Fruit fly (Drosophila melanogaster) whole organism, embryonic: ENCODE results near the gene asun.
A peak's percentile ranks its signal among the peaks of the same experiment; 100 is the strongest.

Experiments
- Atf6 ChIP-seq: fragments of 200-800 bp; sonication (Bioruptor generic); IDR thresholded peaks from 2 replicates; pipeline ENCODE4 v1.3.6; 2022; ENCODE audit warnings: missing biosample characterization, missing genetic modification characterization
- B-H1 ChIP-seq: fragments of 200-800 bp; sonication (Bioruptor generic); IDR thresholded peaks from 3 replicates; pipeline ENCODE4 v1.3.6; 2022; ENCODE audit warnings: missing biosample characterization, missing genetic modification characterization
- CG10543 ChIP-seq: fragments of 200-800 bp; sonication (Bioruptor generic); optimal IDR thresholded peaks from 3 replicates; lab custom pipeline; 2017; ENCODE audit warnings: missing biosample characterization, mild to moderate bottlenecking, missing genetic modification characterization, moderate library complexity
- CG11398 ChIP-seq: fragments of 200-800 bp; sonication (Bioruptor generic); optimal IDR thresholded peaks from 2 replicates; lab custom pipeline; 2016; ENCODE audit warnings: missing biosample characterization, missing genetic modification characterization
- CG11696 ChIP-seq: fragments of 200-800 bp; sonication (Bioruptor generic); IDR thresholded peaks from 2 replicates; pipeline ENCODE4 v1.3.6; 2022; ENCODE audit warnings: missing biosample characterization, missing genetic modification characterization
- CG11723 ChIP-seq: fragments of 200-800 bp; sonication (Bioruptor generic); optimal IDR thresholded peaks from 2 replicates; lab custom pipeline; 2017; ENCODE audit warnings: missing biosample characterization, mild to moderate bottlenecking, missing genetic modification characterization
- CG12391 ChIP-seq: fragments of 200-800 bp; sonication (Bioruptor generic); optimal IDR thresholded peaks from 3 replicates; lab custom pipeline; 2018; ENCODE audit warnings: missing biosample characterization, mild to moderate bottlenecking, missing genetic modification characterization, moderate library complexity
- CG14667 ChIP-seq: fragments of 200-800 bp; sonication (Bioruptor generic); IDR thresholded peaks from 2 replicates; pipeline ENCODE4 v1.3.6; 2022; ENCODE audit warnings: missing biosample characterization, missing genetic modification characterization
- CG14710 ChIP-seq: fragments of 200-800 bp; sonication (Bioruptor generic); optimal IDR thresholded peaks from 3 replicates; lab custom pipeline; 2019; ENCODE audit warnings: missing biosample characterization, mild to moderate bottlenecking, missing genetic modification characterization, moderate library complexity
- CG14860 ChIP-seq: fragments of 200-800 bp; sonication (Bioruptor generic); IDR thresholded peaks from 3 replicates; pipeline ENCODE4 v1.3.6; 2022; ENCODE audit warnings: missing biosample characterization, missing genetic modification characterization; ENCODE audit not compliant: partially characterized antibody
- CG18619 ChIP-seq: fragments of 200-800 bp; sonication (Bioruptor generic); optimal IDR thresholded peaks from 3 replicates; lab custom pipeline; 2017; ENCODE audit warnings: missing biosample characterization, mild to moderate bottlenecking, missing genetic modification characterization
- CG32772 ChIP-seq: fragments of 200-800 bp; sonication (Bioruptor generic); IDR thresholded peaks from 2 replicates; pipeline ENCODE4 v1.3.6; 2022; ENCODE audit warnings: missing biosample characterization, missing genetic modification characterization
- CG3281 ChIP-seq: fragments of 200-800 bp; sonication (Bioruptor generic); optimal IDR thresholded peaks from 3 replicates; lab custom pipeline; 2017; ENCODE audit warnings: missing biosample characterization, mild to moderate bottlenecking, missing genetic modification characterization
- CG4707 ChIP-seq: fragments of 200-800 bp; sonication (Bioruptor generic); optimal IDR thresholded peaks from 2 replicates; lab custom pipeline; 2018; ENCODE audit warnings: missing biosample characterization, mild to moderate bottlenecking, missing genetic modification characterization, moderate library complexity
- CG6254 ChIP-seq: fragments of 200-800 bp; sonication (Bioruptor generic); optimal IDR thresholded peaks from 3 replicates; lab custom pipeline; 2017; ENCODE audit warnings: mild to moderate bottlenecking, missing biosample characterization, missing genetic modification reagents, missing genetic modification characterization
- CG6683 ChIP-seq: fragments of 200-800 bp; sonication (Bioruptor generic); optimal IDR thresholded peaks from 2 replicates; lab custom pipeline; 2017; ENCODE audit warnings: missing biosample characterization, mild to moderate bottlenecking, missing genetic modification characterization, missing genetic modification reagents
- CG7271 ChIP-seq: fragments of 200-800 bp; sonication (Bioruptor generic); optimal IDR thresholded peaks from 2 replicates; lab custom pipeline; 2018; ENCODE audit warnings: missing biosample characterization, mild to moderate bottlenecking, missing genetic modification characterization, moderate library complexity
- CG7786 ChIP-seq: fragments of 200-800 bp; sonication (Bioruptor generic); optimal IDR thresholded peaks from 2 replicates; lab custom pipeline; 2016; ENCODE audit warnings: missing biosample characterization, missing genetic modification characterization
- Dad ChIP-seq: fragments of 200-800 bp; sonication (Bioruptor generic); optimal IDR thresholded peaks from 3 replicates; lab custom pipeline; 2016; ENCODE audit warnings: missing biosample characterization, missing genetic modification characterization
- Dbx ChIP-seq: fragments of 200-800 bp; sonication (Bioruptor generic); IDR thresholded peaks from 3 replicates; pipeline ENCODE4 v1.3.6; 2022; ENCODE audit warnings: missing biosample characterization, missing genetic modification characterization
- Dfd ChIP-seq, 2 experiments: fragments of >200 bp; optimal IDR thresholded peaks; 2 replicates each; lab custom pipeline; 2017; ENCODE audit warnings: missing biosample characterization in 2 of 2, missing genetic modification characterization in 2 of 2
- Fer1 ChIP-seq: fragments of 200-800 bp; sonication (Bioruptor generic); optimal IDR thresholded peaks from 2 replicates; lab custom pipeline; 2017; ENCODE audit warnings: missing biosample characterization, mild to moderate bottlenecking, missing genetic modification characterization
- HmgZ ChIP-seq: fragments of 200-800 bp; sonication (Bioruptor generic); optimal IDR thresholded peaks from 2 replicates; lab custom pipeline; 2018; ENCODE audit warnings: missing biosample characterization, mild to moderate bottlenecking, missing genetic modification characterization
- Hr39 ChIP-seq: fragments of >200 bp; optimal IDR thresholded peaks from 2 replicates; lab custom pipeline; 2017
- Jarid2 ChIP-seq: fragments of 200-800 bp; sonication (Bioruptor generic); optimal IDR thresholded peaks from 3 replicates; lab custom pipeline; 2017; ENCODE audit warnings: mild to moderate bottlenecking, missing biosample characterization, missing genetic modification reagents, missing genetic modification characterization
- PHDP ChIP-seq: fragments of 200-800 bp; sonication (Bioruptor generic); optimal IDR thresholded peaks from 3 replicates; lab custom pipeline; 2018; ENCODE audit warnings: missing biosample characterization, mild to moderate bottlenecking, missing genetic modification characterization, moderate library complexity
- Pdp1 ChIP-seq, 2 experiments: fragments of 200-800 bp; sonication (Bioruptor generic); optimal IDR thresholded peaks; 3 replicates each; lab custom pipeline; 2016; ENCODE audit warnings: missing biosample characterization in 2 of 2, missing genetic modification characterization in 2 of 2, mild to moderate bottlenecking in 1 of 2, moderate library complexity in 1 of 2
- Ptx1 ChIP-seq: fragments of 200-800 bp; sonication (Bioruptor generic); IDR thresholded peaks from 2 replicates; pipeline ENCODE4 v1.3.6; 2022; ENCODE audit warnings: missing biosample characterization, missing genetic modification characterization
- Sin3A ChIP-seq: fragments of >200 bp; optimal IDR thresholded peaks from 2 replicates; lab custom pipeline; 2018
- aop ChIP-seq: fragments of 200-800 bp; sonication (Bioruptor generic); IDR thresholded peaks from 2 replicates; pipeline ENCODE4 v1.3.6; 2022; ENCODE audit warnings: missing biosample characterization, missing genetic modification characterization
- ash1 ChIP-seq: fragments of 200-800 bp; sonication (Bioruptor generic); optimal IDR thresholded peaks from 2 replicates; lab custom pipeline; 2018; ENCODE audit warnings: missing biosample characterization, mild to moderate bottlenecking, missing genetic modification characterization
- ato ChIP-seq: fragments of 200-800 bp; sonication (Bioruptor generic); IDR thresholded peaks from 2 replicates; pipeline ENCODE4 v1.3.6; 2022; ENCODE audit warnings: missing biosample characterization, missing genetic modification characterization; ENCODE audit not compliant: partially characterized antibody
- bigmax ChIP-seq: fragments of 200-800 bp; sonication (Bioruptor generic); optimal IDR thresholded peaks from 2 replicates; lab custom pipeline; 2018; ENCODE audit warnings: missing biosample characterization, mild to moderate bottlenecking, missing genetic modification characterization
- bowl ChIP-seq: fragments of 200-800 bp; sonication (Bioruptor generic); IDR thresholded peaks from 2 replicates; pipeline ENCODE4 v1.3.6; 2022; ENCODE audit warnings: missing biosample characterization, missing genetic modification characterization
- gt ChIP-seq: fragments of 200-800 bp; sonication (Bioruptor generic); IDR thresholded peaks from 2 replicates; pipeline ENCODE4 v1.3.6; 2022; ENCODE audit warnings: missing biosample characterization, missing genetic modification characterization
- hb ChIP-seq: fragments of 200-800 bp; sonication (Bioruptor generic); IDR thresholded peaks from 3 replicates; pipeline ENCODE4 v1.3.6; 2022; ENCODE audit warnings: missing biosample characterization, missing genetic modification characterization; ENCODE audit not compliant: partially characterized antibody
- jumu ChIP-seq: fragments of 200-800 bp; sonication (Bioruptor generic); optimal IDR thresholded peaks from 3 replicates; lab custom pipeline; 2016; ENCODE audit warnings: missing biosample characterization, missing genetic modification characterization
- lab ChIP-seq: fragments of 200-800 bp; sonication (Bioruptor generic); optimal IDR thresholded peaks from 3 replicates; lab custom pipeline; 2017; ENCODE audit warnings: missing biosample characterization, missing genetic modification characterization, mild to moderate bottlenecking, moderate library complexity, missing genetic modification reagents
- lbe ChIP-seq: fragments of 200-800 bp; sonication (Bioruptor generic); optimal IDR thresholded peaks from 2 replicates; lab custom pipeline; 2016; ENCODE audit warnings: missing biosample characterization, mild to moderate bottlenecking, missing genetic modification characterization
- pros ChIP-seq: fragments of 200-800 bp; sonication (Bioruptor generic); optimal IDR thresholded peaks from 3 replicates; lab custom pipeline; 2019; ENCODE audit warnings: missing biosample characterization, mild to moderate bottlenecking, missing genetic modification characterization, moderate library complexity
- run ChIP-seq: fragments of 200-800 bp; sonication (Bioruptor generic); optimal IDR thresholded peaks from 3 replicates; lab custom pipeline; 2018; ENCODE audit warnings: missing biosample characterization, mild to moderate bottlenecking, missing genetic modification characterization
- scrt ChIP-seq: fragments of 200-800 bp; sonication (Bioruptor generic); optimal IDR thresholded peaks from 2 replicates; lab custom pipeline; 2018; ENCODE audit warnings: missing biosample characterization, mild to moderate bottlenecking, missing genetic modification characterization, moderate library complexity
- sd ChIP-seq: fragments of 200-800 bp; sonication (Bioruptor generic); optimal IDR thresholded peaks from 3 replicates; lab custom pipeline; 2018; ENCODE audit warnings: missing biosample characterization, mild to moderate bottlenecking, missing genetic modification characterization, moderate library complexity
- sens ChIP-seq: fragments of 200-800 bp; sonication (Bioruptor generic); peaks from one replicate; lab custom pipeline; 2016; ENCODE audit warnings: missing biosample characterization, missing genetic modification characterization
- ssp ChIP-seq: fragments of 200-800 bp; sonication (Bioruptor generic); IDR thresholded peaks from 2 replicates; pipeline ENCODE4 v1.3.6; 2022; ENCODE audit warnings: missing biosample characterization, missing genetic modification characterization
- stc ChIP-seq: fragments of 200-800 bp; sonication (Bioruptor generic); IDR thresholded peaks from 2 replicates; pipeline ENCODE4 v1.3.6; 2022; ENCODE audit warnings: missing biosample characterization, missing genetic modification characterization
- tll ChIP-seq, 2 experiments: fragments of 200-800 bp in 1 of 2; fragments of >200 bp in 1 of 2; sonication (Bioruptor generic) in 1 of 2; optimal IDR thresholded peaks; 2 replicates each; lab custom pipeline; 2017 to 2019; ENCODE audit warnings: missing biosample characterization in 2 of 2, missing genetic modification characterization in 2 of 2, mild to moderate bottlenecking in 1 of 2, moderate library complexity in 1 of 2
- unpg ChIP-seq: fragments of 200-800 bp; sonication (Bioruptor generic); optimal IDR thresholded peaks from 3 replicates; lab custom pipeline; 2018; ENCODE audit warnings: missing biosample characterization, mild to moderate bottlenecking, missing genetic modification characterization, moderate library complexity
- vvl ChIP-seq: fragments of 200-800 bp; sonication (Bioruptor generic); IDR thresholded peaks from 2 replicates; pipeline ENCODE4 v1.3.6; 2022; ENCODE audit warnings: missing biosample characterization, missing genetic modification characterization
- z ChIP-seq: fragments of 200-800 bp; sonication (Bioruptor generic); IDR thresholded peaks from 3 replicates; pipeline ENCODE4 v1.3.6; 2022; ENCODE audit warnings: missing biosample characterization, missing genetic modification characterization
- zfh1 ChIP-seq: fragments of 200-800 bp; sonication (Bioruptor generic); IDR thresholded peaks from 3 replicates; pipeline ENCODE4 v1.3.6; 2022; ENCODE audit warnings: missing biosample characterization, missing genetic modification characterization

asun gene

dm6 chr3R:16242461-16242934 lies 21.6 kb upstream of the asun start (continued):
- TF ChIP-seq Pdp1 (GFP tag; optimal IDR thresholded peaks at IDR 0.05; lab: Kevin White, UChicago), result peak in 1 of 2 experiments; percentile 100
- TF ChIP-seq CG10543 (GFP tag; lab: Kevin White, UChicago), result peak; percentile 100
- peak; percentile 74 for TF ChIP-seq scrt (GFP tag; lab: Kevin White, UChicago)
- TF ChIP-seq Hr39 (lab: Kevin White, UChicago), result no peak
- TF ChIP-seq jumu (GFP tag; lab: Kevin White, UChicago), result peak; percentile 14
- TF ChIP-seq run (tag; lab: Kevin White, UChicago), result no peak
- no peak for TF ChIP-seq vvl (GFP tag; lab: Robert Waterston, UW)
- TF ChIP-seq sens, result peak; percentile 92
- TF ChIP-seq bigmax (GFP tag; lab: Kevin White, UChicago), result peak; percentile 21
- TF ChIP-seq tll (GFP tag; optimal IDR thresholded peaks at IDR 0.05; lab: Kevin White, UChicago), result peak in 1 of 2 experiments; percentile 42
- no peak for TF ChIP-seq CG7271
- TF ChIP-seq CG14860 (GFP tag; lab: Robert Waterston, UW), result no peak
- TF ChIP-seq bowl (GFP tag; lab: Robert Waterston, UW), result no peak
- no peak for TF ChIP-seq Sin3A (lab: Kevin White, UChicago)
- TF ChIP-seq CG18619 (GFP tag; lab: Kevin White, UChicago), result no peak
- TF ChIP-seq z, result no peak
- TF ChIP-seq CG3281 (GFP tag; lab: Kevin White, UChicago), result peak; percentile 36
- TF ChIP-seq aop (GFP tag; lab: Robert Waterston, UW), result no peak
- TF ChIP-seq Dad (GFP tag; lab: Kevin White, UChicago), result peak; percentile 33
- no peak for TF ChIP-seq Ptx1
- no peak for TF ChIP-seq ssp (GFP tag; lab: Robert Waterston, UW)
- peak; percentile 91 for TF ChIP-seq sd (tag; lab: Kevin White, UChicago)
- peak; percentile 92 for TF ChIP-seq Jarid2 (GFP tag; lab: Kevin White, UChicago)
- TF ChIP-seq PHDP, result peak; percentile 34
- TF ChIP-seq stc (GFP tag; lab: Robert Waterston, UW), result no peak
- TF ChIP-seq CG12391 (tag; lab: Kevin White, UChicago), result no peak
- TF ChIP-seq Dbx, result no peak
- TF ChIP-seq CG11723 (GFP tag; lab: Kevin White, UChicago), result no peak
- TF ChIP-seq CG11696 (GFP tag; lab: Robert Waterston, UW), result no peak
- no peak for TF ChIP-seq CG14667 (GFP tag; lab: Robert Waterston, UW)
- peak; percentile 57 for TF ChIP-seq CG6683 (GFP tag; lab: Kevin White, UChicago)
- no peak for TF ChIP-seq CG32772 (GFP tag; lab: Robert Waterston, UW)
- TF ChIP-seq lbe, result peak; percentile 72
- TF ChIP-seq unpg, result peak; percentile 1
- TF ChIP-seq Fer1 (GFP tag; lab: Kevin White, UChicago), result peak; percentile 81
- TF ChIP-seq ato (GFP tag; lab: Robert Waterston, UW), result no peak
- TF ChIP-seq B-H1 (GFP tag; lab: Robert Waterston, UW), result no peak
- no peak for TF ChIP-seq gt (GFP tag; lab: Robert Waterston, UW)
- peak; percentile 89 for TF ChIP-seq HmgZ (tag; lab: Kevin White, UChicago)
- peak; percentile 85 for TF ChIP-seq lab (GFP tag; lab: Kevin White, UChicago)
- TF ChIP-seq CG11398 (GFP tag; lab: Kevin White, UChicago), result peak; percentile 12
- TF ChIP-seq Atf6 (GFP tag; lab: Robert Waterston, UW), result no peak
- TF ChIP-seq CG7786, result no peak
- TF ChIP-seq CG6254 (GFP tag; lab: Kevin White, UChicago), result peak; percentile 27
- no peak for TF ChIP-seq hb (GFP tag; lab: Robert Waterston, UW)
- peak; percentile 88 for TF ChIP-seq ash1 (GFP tag; lab: Kevin White, UChicago)
- TF ChIP-seq zfh1, result no peak
- no peak for TF ChIP-seq CG14710 (tag; lab: Kevin White, UChicago)
- TF ChIP-seq CG4707 (GFP tag; lab: Kevin White, UChicago), result peak; percentile 32
- no peak for TF ChIP-seq Dfd (GFP tag; optimal IDR thresholded peaks at IDR 0.05; lab: Kevin White, UChicago)
- peak; percentile 95 for TF ChIP-seq pros
